Fruit fly (Drosophila melanogaster) whole organism, embryonic: Measurements from ENCODE around the gene HipHop.

Source experiments
- B-H1 ChIP-seq: fragments of 200-800 bp; sonication (Bioruptor generic); IDR thresholded peaks from 3 replicates; pipeline ENCODE4 v1.3.6; 2022; ENCODE audit warnings: missing biosample characterization, missing genetic modification characterization
- BEAF-32 ChIP-seq: fragments of 200-800 bp; sonication (Bioruptor generic); optimal IDR thresholded peaks from 3 replicates; lab custom pipeline; 2017; ENCODE audit warnings: missing biosample characterization, missing genetic modification characterization, mild to moderate bottlenecking, moderate library complexity, missing genetic modification reagents
- CG10209 ChIP-seq: fragments of 200-800 bp; sonication (Bioruptor generic); optimal IDR thresholded peaks from 3 replicates; lab custom pipeline; 2017; ENCODE audit warnings: missing biosample characterization, mild to moderate bottlenecking, missing genetic modification characterization, missing genetic modification reagents
- CG10462 ChIP-seq: fragments of 200-800 bp; sonication (Bioruptor generic); optimal IDR thresholded peaks from 2 replicates; lab custom pipeline; 2016; ENCODE audit warnings: missing biosample characterization, missing genetic modification characterization
- CG13287 ChIP-seq: fragments of 200-800 bp; sonication (Bioruptor generic); IDR thresholded peaks from 2 replicates; pipeline ENCODE4 v1.3.6; 2022; ENCODE audit warnings: missing biosample characterization, missing genetic modification characterization; ENCODE audit not compliant: partially characterized antibody
- CG14014 ChIP-seq: fragments of 200-800 bp; sonication (Bioruptor generic); IDR thresholded peaks from 2 replicates; pipeline ENCODE4 v1.3.6; 2022; ENCODE audit warnings: missing biosample characterization, missing genetic modification characterization
- CG1529 ChIP-seq: fragments of 200-800 bp; sonication (Bioruptor generic); optimal IDR thresholded peaks from 3 replicates; lab custom pipeline; 2018; ENCODE audit warnings: missing biosample characterization, missing genetic modification characterization
- CG15514 ChIP-seq: fragments of 200-800 bp; sonication (Bioruptor generic); optimal IDR thresholded peaks from 3 replicates; lab custom pipeline; 2017; ENCODE audit warnings: missing biosample characterization, missing genetic modification characterization, mild to moderate bottlenecking, moderate library complexity, missing genetic modification reagents
- CG1602 ChIP-seq: fragments of 200-800 bp; sonication (Bioruptor generic); optimal IDR thresholded peaks from 3 replicates; lab custom pipeline; 2016; ENCODE audit warnings: missing biosample characterization, missing genetic modification characterization
- CG1603 ChIP-seq: fragments of 200-800 bp; sonication (Bioruptor generic); optimal IDR thresholded peaks from 2 replicates; lab custom pipeline; 2019; ENCODE audit warnings: missing biosample characterization, mild to moderate bottlenecking, missing genetic modification characterization, moderate library complexity
- CG17359 ChIP-seq: fragments of 200-800 bp; sonication (Bioruptor generic); optimal IDR thresholded peaks from 3 replicates; lab custom pipeline; 2018; ENCODE audit warnings: missing biosample characterization, mild to moderate bottlenecking, missing genetic modification characterization, moderate library complexity
- CG17568 ChIP-seq: fragments of 200-800 bp; sonication (Bioruptor generic); optimal IDR thresholded peaks from 2 replicates; lab custom pipeline; 2018; ENCODE audit warnings: missing biosample characterization, mild to moderate bottlenecking, missing genetic modification characterization, moderate library complexity
- CG17802 ChIP-seq: fragments of 200-800 bp; sonication (Bioruptor generic); optimal IDR thresholded peaks from 2 replicates; lab custom pipeline; 2018; ENCODE audit warnings: missing biosample characterization, mild to moderate bottlenecking, missing genetic modification characterization, moderate library complexity
- CG18764 ChIP-seq: fragments of 200-800 bp; sonication (Bioruptor generic); optimal IDR thresholded peaks from 3 replicates; lab custom pipeline; 2016; ENCODE audit warnings: missing biosample characterization, missing genetic modification characterization
- CG2116 ChIP-seq: fragments of 200-800 bp; sonication (Bioruptor generic); optimal IDR thresholded peaks from 3 replicates; lab custom pipeline; 2018; ENCODE audit warnings: missing biosample characterization, mild to moderate bottlenecking, missing genetic modification characterization
- Dll ChIP-seq: fragments of 200-800 bp; sonication (Bioruptor generic); IDR thresholded peaks from 4 replicates; pipeline ENCODE4 v1.3.6; 2022; ENCODE audit warnings: missing biosample characterization, missing genetic modification characterization; ENCODE audit not compliant: partially characterized antibody
- Doc2 ChIP-seq: fragments of 200-800 bp; sonication (Bioruptor generic); IDR thresholded peaks from 2 replicates; pipeline ENCODE4 v1.3.6; 2022; ENCODE audit warnings: missing biosample characterization, missing genetic modification characterization
- Doc3 ChIP-seq: fragments of 200-800 bp; sonication (Bioruptor generic); IDR thresholded peaks from 3 replicates; pipeline ENCODE4 v1.3.6; 2022; ENCODE audit warnings: missing biosample characterization, missing genetic modification characterization; ENCODE audit not compliant: partially characterized antibody
- GATAe ChIP-seq: fragments of 200-800 bp; sonication (Bioruptor generic); conservative IDR thresholded peaks from 2 replicates; pipeline ENCODE4 v1.3.6; 2022; ENCODE audit warnings: missing biosample characterization, missing genetic modification characterization
- HLH4C ChIP-seq: fragments of 200-800 bp; sonication (Bioruptor generic); IDR thresholded peaks from 3 replicates; pipeline ENCODE4 v1.3.6; 2022; ENCODE audit warnings: missing biosample characterization, missing genetic modification characterization; ENCODE audit not compliant: partially characterized antibody
- Hr3 ChIP-seq: fragments of 200-800 bp; sonication (Bioruptor generic); optimal IDR thresholded peaks from 3 replicates; lab custom pipeline; 2016; ENCODE audit warnings: missing biosample characterization, missing genetic modification characterization
- Lhr ChIP-seq: fragments of 200-800 bp; sonication (Bioruptor generic); optimal IDR thresholded peaks from 3 replicates; lab custom pipeline; 2017; ENCODE audit warnings: mild to moderate bottlenecking, missing biosample characterization, missing genetic modification reagents, missing genetic modification characterization
- Meics ChIP-seq: fragments of 200-800 bp; sonication (Bioruptor generic); optimal IDR thresholded peaks from 2 replicates; lab custom pipeline; 2017; ENCODE audit warnings: missing biosample characterization, mild to moderate bottlenecking, missing genetic modification characterization
- NC2β ChIP-seq: fragments of 200-800 bp; sonication (Bioruptor generic); optimal IDR thresholded peaks from 2 replicates; lab custom pipeline; 2016; ENCODE audit warnings: missing biosample characterization, missing genetic modification characterization
- Side ChIP-seq: fragments of 200-800 bp; sonication (Bioruptor generic); optimal IDR thresholded peaks from 2 replicates; lab custom pipeline; 2016; ENCODE audit warnings: missing biosample characterization, missing genetic modification characterization
- Sry-δ ChIP-seq: fragments of 200-800 bp; sonication (Bioruptor generic); optimal IDR thresholded peaks from 2 replicates; lab custom pipeline; 2016; ENCODE audit warnings: missing biosample characterization, missing genetic modification characterization
- Vsx1 ChIP-seq: fragments of 200-800 bp; sonication (Bioruptor generic); optimal IDR thresholded peaks from 2 replicates; lab custom pipeline; 2017; ENCODE audit warnings: missing biosample characterization, mild to moderate bottlenecking, missing genetic modification characterization, missing genetic modification reagents
- ato ChIP-seq: fragments of 200-800 bp; sonication (Bioruptor generic); IDR thresholded peaks from 2 replicates; pipeline ENCODE4 v1.3.6; 2022; ENCODE audit warnings: missing biosample characterization, missing genetic modification characterization; ENCODE audit not compliant: partially characterized antibody
- chinmo ChIP-seq: fragments of 200-800 bp; sonication (Bioruptor generic); IDR thresholded peaks from 4 replicates; pipeline ENCODE4 v1.3.6; 2022; ENCODE audit warnings: missing biosample characterization, missing genetic modification characterization; ENCODE audit not compliant: partially characterized antibody
- eve ChIP-seq, 2 experiments: fragments of >200 bp; optimal IDR thresholded peaks; 2 replicates each; lab custom pipeline; 2017; ENCODE audit warnings: missing biosample characterization in 2 of 2, missing genetic modification characterization in 2 of 2
- fd96Cb ChIP-seq: fragments of 200-800 bp; sonication (Bioruptor generic); optimal IDR thresholded peaks from 2 replicates; lab custom pipeline; 2018; ENCODE audit warnings: missing biosample characterization, mild to moderate bottlenecking, missing genetic modification characterization, moderate library complexity
- fru ChIP-seq: fragments of >200 bp; optimal IDR thresholded peaks from 2 replicates; lab custom pipeline; 2017
- gsb-n ChIP-seq: fragments of 200-800 bp; sonication (Bioruptor generic); optimal IDR thresholded peaks from 3 replicates; lab custom pipeline; 2018; ENCODE audit warnings: missing biosample characterization, mild to moderate bottlenecking, missing genetic modification characterization
- inv ChIP-seq: fragments of 200-800 bp; sonication (Bioruptor generic); IDR thresholded peaks from 2 replicates; pipeline ENCODE4 v1.3.6; 2022; ENCODE audit warnings: missing biosample characterization, missing genetic modification characterization; ENCODE audit not compliant: partially characterized antibody
- jing ChIP-seq: fragments of 200-800 bp; sonication (Bioruptor generic); optimal IDR thresholded peaks from 2 replicates; lab custom pipeline; 2018; ENCODE audit warnings: missing biosample characterization, mild to moderate bottlenecking, missing genetic modification characterization
- kay ChIP-seq: fragments of 200-800 bp; sonication (Bioruptor generic); optimal IDR thresholded peaks from 2 replicates; lab custom pipeline; 2016; ENCODE audit warnings: missing biosample characterization, missing genetic modification characterization
- lbe ChIP-seq: fragments of 200-800 bp; sonication (Bioruptor generic); optimal IDR thresholded peaks from 2 replicates; lab custom pipeline; 2016; ENCODE audit warnings: missing biosample characterization, mild to moderate bottlenecking, missing genetic modification characterization
- lmd ChIP-seq: fragments of 200-800 bp; sonication (Bioruptor generic); IDR thresholded peaks from 2 replicates; pipeline ENCODE4 v1.3.6; 2022; ENCODE audit warnings: missing biosample characterization, missing genetic modification characterization
- maf-S ChIP-seq: fragments of 200-800 bp; sonication (Bioruptor generic); optimal IDR thresholded peaks from 2 replicates; lab custom pipeline; 2016; ENCODE audit warnings: missing biosample characterization, missing genetic modification characterization
- nerfin-1 ChIP-seq: fragments of 200-800 bp; sonication (Bioruptor generic); optimal IDR thresholded peaks from 3 replicates; lab custom pipeline; 2019; ENCODE audit warnings: missing biosample characterization, mild to moderate bottlenecking, missing genetic modification characterization, moderate library complexity
- phol ChIP-seq: fragments of 200-800 bp; sonication (Bioruptor generic); optimal IDR thresholded peaks from 3 replicates; lab custom pipeline; 2018; ENCODE audit warnings: missing biosample characterization, mild to moderate bottlenecking, missing genetic modification characterization, moderate library complexity
- so ChIP-seq: fragments of 200-800 bp; sonication (Bioruptor generic); IDR thresholded peaks from 3 replicates; pipeline ENCODE4 v1.3.6; 2022; ENCODE audit warnings: missing biosample characterization, missing genetic modification characterization
- toy ChIP-seq: fragments of 200-800 bp; sonication (Bioruptor generic); IDR thresholded peaks from 2 replicates; pipeline ENCODE4 v1.3.6; 2022; ENCODE audit warnings: missing biosample characterization, missing genetic modification characterization
- unc-4 ChIP-seq: fragments of 200-800 bp; sonication (Bioruptor generic); IDR thresholded peaks from 2 replicates; pipeline ENCODE4 v1.3.6; 2022; ENCODE audit warnings: missing biosample characterization, missing genetic modification characterization; ENCODE audit not compliant: partially characterized antibody
- vnd ChIP-seq: fragments of 200-800 bp; sonication (Bioruptor generic); IDR thresholded peaks from 3 replicates; pipeline ENCODE4 v1.3.6; 2022; ENCODE audit warnings: missing biosample characterization, missing genetic modification characterization; ENCODE audit not compliant: partially characterized antibody
- wor ChIP-seq: fragments of 200-800 bp; sonication (Bioruptor generic); IDR thresholded peaks from 2 replicates; pipeline ENCODE4 v1.3.6; 2022; ENCODE audit warnings: missing biosample characterization, missing genetic modification characterization
- zen ChIP-seq: fragments of 200-800 bp; sonication (Bioruptor generic); optimal IDR thresholded peaks from 3 replicates; lab custom pipeline; 2018; ENCODE audit warnings: missing biosample characterization, mild to moderate bottlenecking, missing genetic modification characterization, moderate library complexity
- zfh2 ChIP-seq: fragments of 200-800 bp; sonication (Bioruptor generic); optimal IDR thresholded peaks from 2 replicates; lab custom pipeline; 2016; ENCODE audit warnings: missing biosample characterization, missing genetic modification characterization

Gene HipHop

DNA sequence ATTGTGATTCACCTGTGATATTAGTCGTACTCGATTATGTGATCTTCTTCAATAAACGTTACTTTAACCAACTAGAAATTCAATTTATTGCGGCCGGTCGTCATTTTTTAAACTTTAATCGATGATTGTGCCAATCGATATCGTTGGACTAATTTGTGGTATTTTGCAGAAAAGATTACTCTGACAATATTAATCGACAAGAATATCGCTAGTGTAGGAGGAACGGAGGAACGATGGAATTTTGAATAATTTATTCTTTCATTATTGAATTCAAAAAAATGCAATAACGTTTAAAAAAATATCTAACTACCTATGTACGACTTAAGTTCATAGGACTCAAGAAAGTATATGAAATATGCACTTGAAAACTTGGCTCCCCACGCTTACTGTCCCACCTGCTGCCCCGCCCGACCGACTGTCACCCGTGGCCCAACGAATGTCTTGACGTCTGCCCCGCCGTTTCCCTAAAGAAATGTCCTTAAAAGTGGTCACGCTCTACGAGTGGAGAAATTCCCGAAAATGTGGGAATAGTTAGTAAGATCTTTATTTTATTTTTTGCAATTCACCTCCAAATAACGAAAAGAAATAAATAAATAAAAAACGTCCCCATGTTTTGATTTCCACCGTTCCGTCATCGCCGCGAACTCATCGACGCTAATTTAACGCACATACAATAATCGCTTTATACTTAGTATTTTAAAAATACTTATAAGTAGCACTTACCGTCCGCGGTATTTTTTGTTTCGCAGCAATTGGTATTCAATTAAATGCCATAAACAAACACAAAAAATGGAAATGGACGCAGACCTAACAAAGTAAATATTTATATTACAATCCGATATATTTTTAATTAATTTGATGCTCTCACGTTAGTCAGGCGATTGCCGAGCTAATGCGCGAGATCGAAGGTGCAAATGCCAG, 44.7 kb downstream of the HipHop start, which contains the start of gene CG14074 (continued):
- TF ChIP-seq phol (tag; lab: Kevin White, UChicago) (peak; percentile 6), CG13287 (peak; percentile 56), HLH4C (GFP tag; lab: Robert Waterston, UW) (peak; percentile 59; the same call in 2 of the 3 replicates), CG2116 (GFP tag; lab: Kevin White, UChicago) (peak; percentile 72), BEAF-32 (peak; percentile 74), CG1603 (tag; lab: Kevin White, UChicago) (peak; percentile 63), CG15514 (GFP tag; lab: Kevin White, UChicago) (peak; percentile 2), Lhr (GFP tag; lab: Kevin White, UChicago) (peak; percentile 9), CG10209 (no peak), chinmo (peak; percentile 61; the same call in 2 of the 4 replicates), Doc3 (peak; percentile 44; the same call in 1 of the 3 replicates), unc-4 (peak; percentile 64), Sry-δ (GFP tag; lab: Kevin White, UChicago) (peak; percentile 44), fru (no peak), B-H1 (GFP tag; lab: Robert Waterston, UW) (no peak), wor (GFP tag; lab: Robert Waterston, UW) (no peak), Vsx1 (GFP tag; lab: Kevin White, UChicago) (peak; percentile 2), Side (GFP tag; lab: Kevin White, UChicago) (no peak), zen (peak; percentile 5), inv (GFP tag; lab: Robert Waterston, UW) (peak; percentile 57), so (GFP tag; lab: Robert Waterston, UW) (no peak), CG17568 (GFP tag; lab: Kevin White, UChicago) (no peak), jing (GFP tag; lab: Kevin White, UChicago) (no peak), gsb-n (tag; lab: Kevin White, UChicago) (no peak), Dll (GFP tag; lab: Robert Waterston, UW) (peak; percentile 63; the same call in 1 of the 4 replicates)

DNA sequence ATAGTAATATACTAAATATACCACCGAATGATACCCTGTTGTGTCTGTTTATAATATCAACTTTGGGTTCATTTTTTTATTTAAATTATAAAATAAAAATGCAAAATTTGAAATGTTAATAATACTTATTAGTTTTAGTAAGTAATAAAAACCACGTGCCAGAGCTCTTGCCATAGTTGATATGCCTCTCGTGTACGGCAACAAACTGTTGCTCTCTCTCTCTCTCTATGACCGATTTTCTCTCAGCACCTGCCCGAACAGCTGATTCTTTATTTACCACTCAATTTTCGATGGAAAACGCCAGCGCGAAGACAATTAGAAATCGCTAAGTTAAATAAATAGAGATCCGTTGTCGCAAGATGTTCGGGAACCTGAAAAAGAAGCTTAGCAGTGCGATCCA, 46.5 kb downstream of the HipHop start, which contains the start of gene Dysb:
Gene Dysb, plus strand, starts transcription at position 251 of the 400 bp plus-strand sequence.
- peak; percentile 83 for TF ChIP-seq Hr3 (GFP tag; lab: Kevin White, UChicago)
- TF ChIP-seq zfh2 (GFP tag; lab: Kevin White, UChicago) = peak; percentile 61
- TF ChIP-seq nerfin-1 (tag; lab: Kevin White, UChicago) = peak; percentile 76
- no peak for TF ChIP-seq ato
- peak; percentile 21; the same call in 1 of the 2 replicates for TF ChIP-seq GATAe (GFP tag; lab: Robert Waterston, UW)
- TF ChIP-seq CG14014 (GFP tag; lab: Robert Waterston, UW) = peak; percentile 94
- peak; percentile 78 for TF ChIP-seq CG1602
- TF ChIP-seq Doc2 (GFP tag; lab: Robert Waterston, UW) = no peak
- TF ChIP-seq CG17359 (tag; lab: Kevin White, UChicago) = peak; percentile 94
- peak; percentile 78 for TF ChIP-seq fd96Cb (tag; lab: Kevin White, UChicago)
- TF ChIP-seq kay (GFP tag; lab: Kevin White, UChicago) = peak; percentile 19
- peak; percentile 21 for TF ChIP-seq CG17802
- peak; percentile 54 for TF ChIP-seq CG18764 (GFP tag; lab: Kevin White, UChicago)
- peak; percentile 89 for TF ChIP-seq Meics (GFP tag; lab: Kevin White, UChicago)
- TF ChIP-seq eve (GFP tag; optimal IDR thresholded peaks at IDR 0.05; lab: Kevin White, UChicago) = no peak
- no peak for TF ChIP-seq vnd
- peak; percentile 84 for TF ChIP-seq lbe (GFP tag; lab: Kevin White, UChicago)
- peak; percentile 27 for TF ChIP-seq maf-S (GFP tag; lab: Kevin White, UChicago)
- peak; percentile 85 for TF ChIP-seq lmd (GFP tag; lab: Robert Waterston, UW)
- peak; percentile 2 for TF ChIP-seq NC2β (GFP tag; lab: Kevin White, UChicago)
- peak; percentile 77; the same call in 1 of the 2 replicates for TF ChIP-seq toy (GFP tag; lab: Robert Waterston, UW)
- peak; percentile 75 for TF ChIP-seq CG1529 (GFP tag; lab: Kevin White, UChicago)
- TF ChIP-seq CG10462 (GFP tag; lab: Kevin White, UChicago) = peak; percentile 45
